Worm (Caenorhabditis elegans): ENCODE measurements around the gene ZK757.10.
A peak's percentile ranks its signal among the peaks of the same experiment; 100 is the strongest.

DNA sequence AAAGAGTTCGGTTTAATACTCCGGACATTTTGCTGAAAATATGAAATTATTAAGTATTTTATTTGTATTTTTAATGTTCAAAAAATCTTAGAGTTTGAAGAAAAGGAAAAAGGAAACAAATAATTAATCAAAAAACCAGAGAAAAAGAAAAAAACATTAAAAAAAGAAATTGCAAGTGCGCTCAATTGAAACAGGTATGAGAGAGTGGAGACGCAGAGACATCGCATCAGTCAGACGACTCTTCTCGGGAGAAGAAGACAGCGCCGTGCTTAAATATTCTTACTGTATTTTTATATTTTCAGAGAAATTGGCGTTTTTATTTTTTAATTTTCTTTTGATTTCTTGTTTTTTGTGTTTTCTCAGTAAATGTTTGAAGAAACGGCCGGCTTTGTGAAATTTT is 29.0 kb upstream of the ZK757.10 start, which contains the start of gene mrpl-36:
- TF ChIP-seq lsy-2 (tag; optimal IDR thresholded peaks at IDR 0.05) (peak; percentile 50 to 61), fkh-10 (GFP tag; optimal IDR thresholded peaks at IDR 0.05) (no peak), nhr-11 (tag; optimal IDR thresholded peaks at IDR 0.05) (no peak), elt-2 (tag; optimal IDR thresholded peaks at IDR 0.05) (no peak), ztf-11 (tag; optimal IDR thresholded peaks at IDR 0.05) (no peak), ceh-82 (tag; optimal IDR thresholded peaks at IDR 0.05) (peak in 1 of 3 experiments; percentile 36), ama-1 (optimal IDR thresholded peaks at IDR 0.05) (no peak), grh-1 (GFP tag; IDR thresholded peaks at IDR 0.05) (no peak), unc-62 (GFP tag; optimal IDR thresholded peaks at IDR 0.05) (no peak), ceh-8 (GFP tag; optimal IDR thresholded peaks at IDR 0.05) (no peak), lin-39 (tag; optimal IDR thresholded peaks at IDR 0.05) (no peak), nhr-85 (tag) (no peak), sptf-1 (tag; optimal IDR thresholded peaks at IDR 0.05) (no peak), nhr-237 (tag; optimal IDR thresholded peaks at IDR 0.05) (no peak)
